Worm (Caenorhabditis elegans): ENCODE results near the gene cht-3.

The cht-3 gene

DNA sequence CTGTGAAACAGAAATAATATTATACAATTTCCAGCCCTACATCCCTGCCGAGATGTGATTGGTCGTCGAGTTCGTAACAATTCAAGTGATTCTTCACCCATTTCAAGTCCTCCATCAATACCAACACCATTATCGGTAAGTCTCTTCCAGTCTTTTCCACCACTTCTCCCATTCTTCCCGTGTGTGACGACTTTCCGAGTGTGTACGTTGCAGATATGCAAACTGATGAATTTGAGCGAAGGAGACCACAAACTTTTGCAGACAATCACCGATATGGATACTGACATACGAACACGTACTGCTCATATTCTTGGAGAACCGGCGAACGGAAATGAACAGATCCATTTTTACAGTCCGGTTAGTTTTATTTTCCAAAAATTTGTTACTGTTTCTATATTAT lies 48.1 kb downstream of the cht-3 start:
- TF ChIP-seq nhr-21 (tag; optimal IDR thresholded peaks at IDR 0.05): no peak
- peak; percentile 79 for TF ChIP-seq ama-1 (optimal IDR thresholded peaks at IDR 0.05)

- TF ChIP-seq lsy-2 (tag; optimal IDR thresholded peaks at IDR 0.05): no peak
- TF ChIP-seq C34F6.9 (tag; optimal IDR thresholded peaks at IDR 0.05): no peak
These were observed 48.7 kb downstream of the cht-3 start for ce11 chrIV:7052135-7052534.

DNA sequence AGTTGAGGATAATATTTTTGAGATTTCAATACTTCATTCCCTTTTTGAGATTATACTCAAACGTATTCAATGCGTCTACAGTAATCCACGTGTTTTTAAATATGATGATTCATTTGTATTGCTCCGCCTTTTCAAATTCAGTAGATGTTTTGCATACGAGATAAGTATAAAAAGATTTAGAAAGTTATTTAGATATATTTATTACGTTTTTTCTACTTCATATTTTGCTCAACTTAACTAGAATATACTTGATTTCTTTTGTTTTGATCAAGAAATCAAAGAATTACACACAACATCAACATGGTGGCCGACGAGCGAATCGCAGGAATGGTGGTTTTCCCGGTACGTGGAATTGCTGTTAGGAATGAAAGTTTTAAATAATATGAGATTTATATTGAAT lies 54.3 kb downstream of the cht-3 start, which contains the start of gene srx-50:
Gene srx-50 (plus strand): TSS at position 301 of the 400 bp plus-strand sequence.
- no peak for TF ChIP-seq nhr-25 (tag; optimal IDR thresholded peaks at IDR 0.05)
- TF ChIP-seq lin-13 (GFP tag; optimal IDR thresholded peaks at IDR 0.05): no peak
- no peak for TF ChIP-seq ztf-11 (tag; optimal IDR thresholded peaks at IDR 0.05)
